Fruit fly (Drosophila melanogaster): ENCODE data around the gene CG34179.

DNA sequence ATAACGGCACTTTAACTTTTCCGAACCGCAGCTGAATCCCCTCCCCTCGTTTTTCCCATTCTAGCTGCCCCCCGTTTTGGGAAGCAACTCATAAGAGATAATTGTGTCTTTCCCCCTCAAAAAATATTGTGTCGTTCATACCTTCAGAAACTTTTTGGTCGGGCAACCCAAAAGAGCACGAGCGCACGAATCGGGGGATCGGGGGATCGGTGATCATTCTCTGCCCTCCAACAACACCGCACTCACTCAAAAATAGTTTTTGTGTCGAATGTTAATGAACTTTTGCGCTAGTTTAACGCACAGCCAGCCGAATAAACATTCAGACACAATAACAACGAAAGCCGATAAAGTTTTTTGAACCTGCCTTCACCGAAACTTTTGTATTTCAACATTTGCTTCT, 41.9 kb upstream of the CG34179 start:
- TF ChIP-seq Eip75B (GFP tag; optimal IDR thresholded peaks at IDR 0.05), result no peak
- no peak for TF ChIP-seq Sox102F (GFP tag; optimal IDR thresholded peaks at IDR 0.05)
- TF ChIP-seq vri (GFP tag; optimal IDR thresholded peaks at IDR 0.05), result no peak
